Worm (Caenorhabditis elegans): ENCODE measurements around the gene C55A1.4.
A peak's percentile ranks its signal among the peaks of the same experiment; 100 is the strongest.

Gene C55A1.4

ce11 chrV:15658262-15659060, 15.4 kb upstream of the C55A1.4 start:
- TF ChIP-seq aha-1 (tag) (peak; percentile 98), attf-4 (tag; optimal IDR thresholded peaks at IDR 0.05) (no peak), dmd-6 (GFP tag; IDR thresholded peaks at IDR 0.05) (peak; percentile 49), ZK337.2 (GFP tag; IDR thresholded peaks at IDR 0.05) (no peak), hlh-11 (tag; optimal IDR thresholded peaks at IDR 0.05) (peak; percentile 49), nhr-11 (tag; optimal IDR thresholded peaks at IDR 0.05) (peak; percentile 4)

- TF ChIP-seq lsy-2 (tag; optimal IDR thresholded peaks at IDR 0.05) (no peak), D1046.2 (GFP tag; IDR thresholded peaks at IDR 0.05) (0 out of 2 replicates have a peak, but pooled peaks have one; percentile 16), F44E2.7 (GFP tag; IDR thresholded peaks at IDR 0.05) (no peak), ZK337.2 (GFP tag; IDR thresholded peaks at IDR 0.05) (no peak), sdz-12 (GFP tag; optimal IDR thresholded peaks at IDR 0.05) (no peak), F49E8.2 (tag; optimal IDR thresholded peaks at IDR 0.05; ENCODE audit: borderline replicate concordance) (no peak)
Measured at ce11 chrV:15654124-15654523, 11.0 kb upstream of the C55A1.4 start, which contains the start of gene F53E4.2. TSS of gene F53E4.2 (plus strand) at chrV:15654424.

- TF ChIP-seq snpc-4 (tag; optimal IDR thresholded peaks at IDR 0.05) (no peak), zfp-3 (GFP tag; conservative IDR thresholded peaks at IDR 0.05) (no peak), Y105C5A.15 (GFP tag; IDR thresholded peaks at IDR 0.05) (no peak), ceh-82 (tag; optimal IDR thresholded peaks at IDR 0.05) (no peak), hlh-30 (tag; optimal IDR thresholded peaks at IDR 0.05; ENCODE audit: insufficient read depth) (no peak), R02D3.7 (tag; optimal IDR thresholded peaks at IDR 0.05) (no peak), ZK546.5 (tag; optimal IDR thresholded peaks at IDR 0.05) (no peak), F49E8.2 (tag; optimal IDR thresholded peaks at IDR 0.05; ENCODE audit: borderline replicate concordance) (no peak), lin-29 (GFP tag; IDR thresholded peaks at IDR 0.05) (no peak), daf-8 (GFP tag; IDR thresholded peaks at IDR 0.05) (no peak), lim-7 (GFP tag; IDR thresholded peaks at IDR 0.05) (0 out of 2 replicates have a peak, but pooled peaks have one; percentile 34), T26A8.4 (GFP tag; IDR thresholded peaks at IDR 0.05) (0 out of 2 replicates have a peak, but pooled peaks have one; percentile 0), egl-43 (GFP tag; IDR thresholded peaks at IDR 0.05) (0 out of 2 replicates have a peak, but pooled peaks have one; percentile 44), skn-1 (tag; optimal IDR thresholded peaks at IDR 0.05) (no peak), mes-2 (tag; optimal IDR thresholded peaks at IDR 0.05; ENCODE audit: poor library complexity, severe bottlenecking) (no peak), arid-1 (GFP tag; conservative IDR thresholded peaks at IDR 0.05) (no peak), ama-1 (optimal IDR thresholded peaks at IDR 0.05) (peak; percentile 87), lsy-2 (tag; optimal IDR thresholded peaks at IDR 0.05) (no peak), tra-1 (GFP tag; IDR thresholded peaks at IDR 0.05) (no peak), snpc-1.2 (GFP tag; IDR thresholded peaks at IDR 0.05) (0 out of 2 replicates have a peak, but pooled peaks have one; percentile 47)
Measured at ce11 chrV:15652147-15652546, 9.1 kb upstream of the C55A1.4 start.

ce11 chrV:15650167-15650566, 7.1 kb upstream of the C55A1.4 start, which contains the start of gene sru-42:
TSS of gene sru-42 (plus strand) at chrV:15650467.
- no peak for TF ChIP-seq ceh-28 (tag; optimal IDR thresholded peaks at IDR 0.05)
- TF ChIP-seq ctbp-1 (GFP tag; IDR thresholded peaks at IDR 0.05) = no peak
- no peak for TF ChIP-seq snpc-1.2 (GFP tag; IDR thresholded peaks at IDR 0.05)
- no peak for TF ChIP-seq F44E2.7 (GFP tag; IDR thresholded peaks at IDR 0.05)
- no peak for TF ChIP-seq tra-1 (GFP tag; IDR thresholded peaks at IDR 0.05)
- TF ChIP-seq pqm-1 (tag; optimal IDR thresholded peaks at IDR 0.05) = no peak
- no peak for TF ChIP-seq hlh-30 (tag; optimal IDR thresholded peaks at IDR 0.05; ENCODE audit: insufficient read depth)
- TF ChIP-seq T26A8.4 (GFP tag; IDR thresholded peaks at IDR 0.05) = no peak
- no peak for TF ChIP-seq unc-62 (GFP tag; optimal IDR thresholded peaks at IDR 0.05 in 1 of 2)
- TF ChIP-seq unc-62 (tag; optimal IDR thresholded peaks at IDR 0.05) = no peak
